Worm (Caenorhabditis elegans) whole organism, L1 larva: Measurements from ENCODE around the gene C17C3.6.

Experiments used
- C16A3.4 ChIP-seq: fragments of 150-350 bp; optimal IDR thresholded peaks from 2 replicates; lab custom pipeline; 2014; ENCODE audit warnings: missing biosample characterization, missing genetic modification characterization
- F16B12.6 ChIP-seq: fragments of 150-350 bp; optimal IDR thresholded peaks from 2 replicates; lab custom pipeline; 2014; ENCODE audit warnings: missing biosample characterization, missing genetic modification characterization
- aha-1 ChIP-seq: fragments of 150-350 bp; optimal IDR thresholded peaks from 2 replicates; lab custom pipeline; 2014; ENCODE audit warnings: missing biosample characterization, missing genetic modification characterization
- alr-1 ChIP-seq: fragments of 200-800 bp; sonication (Bioruptor generic); optimal IDR thresholded peaks from 2 replicates; lab custom pipeline; 2018; ENCODE audit warnings: borderline replicate concordance, mild to moderate bottlenecking, missing genetic modification characterization, missing compliant biosample characterization
- aly-2 ChIP-seq: fragments of 150-350 bp; optimal IDR thresholded peaks from 2 replicates; lab custom pipeline; 2014; ENCODE audit warnings: missing biosample characterization, missing genetic modification characterization
- ama-1 ChIP-seq: fragments of 150-350 bp; optimal IDR thresholded peaks from 2 replicates; lab custom pipeline; 2014
- blmp-1 ChIP-seq: fragments of 150-350 bp; optimal IDR thresholded peaks from 2 replicates; lab custom pipeline; 2014; ENCODE audit warnings: missing biosample characterization, missing genetic modification characterization
- ceh-82 ChIP-seq, 3 experiments: fragments of 150-350 bp in 1 of 3; sonication (generic microtip) in 2 of 3; optimal IDR thresholded peaks; 2 replicates each; lab custom pipeline; 2014 to 2017; ENCODE audit warnings: missing biosample characterization in 3 of 3, missing genetic modification characterization in 3 of 3
- ceh-88 ChIP-seq: fragments of 200-800 bp; sonication (Bioruptor generic); IDR thresholded peaks from 2 replicates; pipeline ENCODE4 v1.3.6; 2022; ENCODE audit warnings: missing genetic modification characterization, missing compliant biosample characterization
- ces-1 ChIP-seq: fragments of 150-350 bp; optimal IDR thresholded peaks from 2 replicates; lab custom pipeline; 2014; ENCODE audit warnings: missing biosample characterization, missing genetic modification reagents, missing genetic modification characterization
- dpl-1 ChIP-seq, 3 experiments: fragments of 150-350 bp in 2 of 3; sonication (generic microtip) in 1 of 3; optimal IDR thresholded peaks; 2 replicates each; lab custom pipeline; 2014 to 2017; ENCODE audit warnings: missing biosample characterization in 3 of 3, missing genetic modification characterization in 3 of 3, missing genetic modification reagents in 3 of 3
- dsc-1 ChIP-seq: sonication (generic microtip); optimal IDR thresholded peaks from 2 replicates; lab custom pipeline; 2016; ENCODE audit warnings: mild to moderate bottlenecking, missing genetic modification characterization, missing compliant biosample characterization
- efl-1 ChIP-seq, 4 experiments: fragments of 150-350 bp; optimal IDR thresholded peaks in 3 of 4; peaks in 1 of 4; 1 replicate in 1 of 4; 2 replicates in 3 of 4; lab custom pipeline; 2014; ENCODE audit warnings: missing biosample characterization in 2 of 4, missing genetic modification characterization in 2 of 4, missing genetic modification reagents in 2 of 4
- elt-3 ChIP-seq, 6 experiments: fragments of 150-350 bp in 1 of 6; sonication (generic microtip); optimal IDR thresholded peaks; 2 replicates each; lab custom pipeline; 2017 to 2018; ENCODE audit warnings: missing biosample characterization in 6 of 6, missing genetic modification characterization in 6 of 6, inconsistent platforms in 1 of 6
- ets-5 ChIP-seq: fragments of 200-800 bp; sonication (Bioruptor generic); IDR thresholded peaks from 2 replicates; pipeline ENCODE4 v1.3.6; 2022; ENCODE audit warnings: missing genetic modification characterization, missing compliant biosample characterization
- fkh-10 ChIP-seq: sonication (generic microtip); optimal IDR thresholded peaks from 2 replicates; lab custom pipeline; 2017; ENCODE audit warnings: missing biosample characterization, missing genetic modification reagents, missing genetic modification characterization
- fkh-4 ChIP-seq: sonication (generic microtip); optimal IDR thresholded peaks from 2 replicates; lab custom pipeline; 2016; ENCODE audit warnings: missing compliant biosample characterization, missing genetic modification characterization, borderline replicate concordance
- hlh-4 ChIP-seq: sonication (generic microtip); optimal IDR thresholded peaks from 2 replicates; lab custom pipeline; 2016; ENCODE audit warnings: mild to moderate bottlenecking, missing genetic modification characterization, missing compliant biosample characterization
- isw-1 ChIP-seq: fragments of 200-800 bp; sonication (Bioruptor generic); IDR thresholded peaks from 2 replicates; pipeline ENCODE4 v1.3.6; 2022; ENCODE audit warnings: missing genetic modification characterization, missing compliant biosample characterization
- lin-13 ChIP-seq: fragments of 150-350 bp; optimal IDR thresholded peaks from 2 replicates; lab custom pipeline; 2014; ENCODE audit warnings: missing biosample characterization, missing genetic modification reagents, missing genetic modification characterization
- lin-14 ChIP-seq: fragments of 200-800 bp; sonication (Bioruptor generic); optimal IDR thresholded peaks from 2 replicates; lab custom pipeline; 2018; ENCODE audit warnings: mild to moderate bottlenecking, missing genetic modification characterization, moderate library complexity, missing compliant biosample characterization
- lin-15B ChIP-seq: fragments of 150-350 bp; sonication (generic microtip); optimal IDR thresholded peaks from 3 replicates; lab custom pipeline; 2014; ENCODE audit warnings: missing biosample characterization, missing genetic modification characterization
- lin-35 ChIP-seq, 2 experiments: fragments of 150-350 bp; optimal IDR thresholded peaks; 2 replicates each; lab custom pipeline; 2014; ENCODE audit warnings: missing biosample characterization in 2 of 2, missing genetic modification characterization in 2 of 2, missing genetic modification reagents in 2 of 2
- lir-3 ChIP-seq: sonication (generic microtip); optimal IDR thresholded peaks from 2 replicates; lab custom pipeline; 2016; ENCODE audit warnings: mild to moderate bottlenecking, missing genetic modification characterization, moderate library complexity, missing compliant biosample characterization; ENCODE audit not compliant: poor library complexity
- lsy-2 ChIP-seq, 2 experiments: fragments of 150-350 bp; optimal IDR thresholded peaks; 2 replicates each; lab custom pipeline; 2014; ENCODE audit warnings: missing biosample characterization in 2 of 2, missing genetic modification characterization in 2 of 2
- mab-9 ChIP-seq: fragments of 200-800 bp; sonication (Bioruptor generic); IDR thresholded peaks from 2 replicates; pipeline ENCODE4 v1.3.6; 2022; ENCODE audit warnings: missing genetic modification reagents, missing genetic modification characterization, missing compliant biosample characterization
- nhr-11 ChIP-seq: fragments of 150-350 bp; optimal IDR thresholded peaks from 2 replicates; lab custom pipeline; 2014; ENCODE audit warnings: missing biosample characterization, missing genetic modification characterization
- nhr-19 ChIP-seq: fragments of 200-800 bp; sonication (Bioruptor generic); conservative IDR thresholded peaks from 2 replicates; pipeline ENCODE4 v1.3.6; 2022; ENCODE audit warnings: missing genetic modification characterization, missing compliant biosample characterization
- nhr-28 ChIP-seq: fragments of 150-350 bp; optimal IDR thresholded peaks from 2 replicates; lab custom pipeline; 2014; ENCODE audit warnings: missing biosample characterization, missing genetic modification characterization
- nhr-76 ChIP-seq: sonication (generic microtip); optimal IDR thresholded peaks from 2 replicates; lab custom pipeline; 2017; ENCODE audit warnings: missing biosample characterization, missing genetic modification characterization
- pqm-1 ChIP-seq: sonication (generic microtip); optimal IDR thresholded peaks from 3 replicates; lab custom pipeline; 2017; ENCODE audit warnings: missing biosample characterization, missing genetic modification characterization
- rnt-1 ChIP-seq: sonication (generic microtip); optimal IDR thresholded peaks from 2 replicates; lab custom pipeline; 2016; ENCODE audit warnings: mild to moderate bottlenecking, missing genetic modification characterization, moderate library complexity, missing compliant biosample characterization
- skn-1 ChIP-seq: fragments of 150-350 bp; optimal IDR thresholded peaks from 2 replicates; lab custom pipeline; 2014; ENCODE audit warnings: missing biosample characterization, missing genetic modification characterization
- sox-4 ChIP-seq: sonication (generic microtip); optimal IDR thresholded peaks from 2 replicates; lab custom pipeline; 2016; ENCODE audit warnings: missing genetic modification characterization, missing compliant biosample characterization
- sup-37 ChIP-seq: fragments of 200-800 bp; sonication (Bioruptor generic); optimal IDR thresholded peaks from 2 replicates; lab custom pipeline; 2018; ENCODE audit warnings: mild to moderate bottlenecking, missing genetic modification characterization, missing compliant biosample characterization
- swsn-7 ChIP-seq: sonication (generic microtip); optimal IDR thresholded peaks from 2 replicates; lab custom pipeline; 2016; ENCODE audit warnings: missing genetic modification characterization, missing compliant biosample characterization
- tlp-1 ChIP-seq: fragments of 150-350 bp; optimal IDR thresholded peaks from 2 replicates; lab custom pipeline; 2014; ENCODE audit warnings: missing biosample characterization, missing genetic modification characterization
- unc-130 ChIP-seq: fragments of 150-350 bp; optimal IDR thresholded peaks from 2 replicates; lab custom pipeline; 2017; ENCODE audit warnings: missing biosample characterization, missing genetic modification characterization, inconsistent platforms
- unc-30 ChIP-seq: sonication (generic microtip); optimal IDR thresholded peaks from 2 replicates; lab custom pipeline; 2017; ENCODE audit warnings: missing biosample characterization, missing genetic modification characterization
- unc-86 ChIP-seq: sonication (generic microtip); optimal IDR thresholded peaks from 2 replicates; lab custom pipeline; 2016; ENCODE audit warnings: missing genetic modification characterization, missing compliant biosample characterization
- vab-15 ChIP-seq: sonication (generic microtip); optimal IDR thresholded peaks from 2 replicates; lab custom pipeline; 2017; ENCODE audit warnings: missing genotype, mild to moderate bottlenecking, missing genetic modification characterization, missing compliant biosample characterization
- zag-1 ChIP-seq: fragments of 150-350 bp; optimal IDR thresholded peaks from 2 replicates; lab custom pipeline; 2014; ENCODE audit warnings: missing biosample characterization, missing genetic modification characterization
- zip-4 ChIP-seq: fragments of 200-800 bp; sonication (Bioruptor generic); optimal IDR thresholded peaks from 2 replicates; lab custom pipeline; 2018; ENCODE audit warnings: mild to moderate bottlenecking, missing genetic modification characterization, moderate library complexity, missing compliant biosample characterization

Gene C17C3.6

DNA sequence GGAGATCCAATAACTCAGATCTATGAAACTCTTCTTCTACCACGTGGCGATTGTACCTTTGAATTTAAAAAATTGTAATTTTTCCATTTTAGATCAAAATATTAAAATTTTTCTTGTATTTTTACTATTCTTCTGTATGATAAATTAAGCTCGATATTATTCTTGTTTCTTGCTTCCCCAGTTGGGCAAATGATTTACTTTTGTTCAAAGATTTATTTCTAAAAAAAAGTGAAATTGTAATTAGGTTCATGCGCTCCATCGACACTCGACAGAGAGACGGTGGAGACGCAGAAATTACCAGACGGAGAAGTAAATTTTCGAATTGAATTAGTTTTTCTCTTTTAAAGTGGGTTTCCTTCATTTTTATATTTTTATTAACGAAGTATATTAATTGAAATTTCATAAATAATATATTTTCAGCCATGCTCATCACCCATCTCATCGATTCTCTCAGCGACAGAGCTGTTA is 44.0 kb upstream of the C17C3.6 start, which contains the start of gene npp-24:
npp-24 (plus strand) TSS at position 51 of the 468 bp plus-strand sequence.
- no peak for TF ChIP-seq nhr-28 (tag; lab: Kevin White, UChicago)
- no peak for TF ChIP-seq ets-5 (GFP tag; lab: Robert Waterston, UW)
- TF ChIP-seq fkh-4 (tag; lab: Kevin White, UChicago) = no peak
- TF ChIP-seq lir-3 (tag; lab: Kevin White, UChicago) = no peak
- TF ChIP-seq pqm-1 (tag; lab: Kevin White, UChicago) = no peak
- no peak for TF ChIP-seq hlh-4 (tag; lab: Kevin White, UChicago)
- no peak for TF ChIP-seq lin-14 (GFP tag; lab: Kevin White, UChicago)
- peak in 1 of 3 experiments; percentile 45 for TF ChIP-seq dpl-1 (GFP tag; optimal IDR thresholded peaks at IDR 0.05; lab: Kevin White, UChicago)
- no peak for TF ChIP-seq ama-1 (lab: Kevin White, UChicago)
- no peak for TF ChIP-seq zip-4
- no peak for TF ChIP-seq unc-86 (tag; lab: Kevin White, UChicago)
- no peak for TF ChIP-seq ces-1 (GFP tag; lab: Kevin White, UChicago)
- TF ChIP-seq lsy-2 (tag; optimal IDR thresholded peaks at IDR 0.05; lab: Kevin White, UChicago) = peak in 1 of 2 experiments; percentile 33
- TF ChIP-seq unc-130 (tag; lab: Kevin White, UChicago) = no peak
- peak; percentile 20 to 23 for TF ChIP-seq efl-1 (optimal IDR thresholded peaks at IDR 0.05; lab: Kevin White, UChicago)
- TF ChIP-seq efl-1 (GFP tag; optimal IDR thresholded peaks at IDR 0.05 in 1 of 2; lab: Kevin White, UChicago) = peak in 1 of 2 experiments; percentile 17
- no peak for TF ChIP-seq ceh-82 (tag; optimal IDR thresholded peaks at IDR 0.05; lab: Kevin White, UChicago)
- no peak for TF ChIP-seq elt-3 (tag; optimal IDR thresholded peaks at IDR 0.05; lab: Kevin White, UChicago)
- no peak for TF ChIP-seq vab-15 (tag; lab: Kevin White, UChicago)
- peak; percentile 95 for TF ChIP-seq blmp-1 (tag; lab: Kevin White, UChicago)
- no peak for TF ChIP-seq lin-13 (GFP tag; lab: Kevin White, UChicago)
- TF ChIP-seq mab-9 (GFP tag; lab: Robert Waterston, UW) = no peak
- TF ChIP-seq nhr-19 = no peak
- no peak for TF ChIP-seq C16A3.4 (tag; lab: Kevin White, UChicago)
- TF ChIP-seq skn-1 (tag; lab: Kevin White, UChicago) = no peak
- no peak for TF ChIP-seq swsn-7 (tag; lab: Kevin White, UChicago)
- TF ChIP-seq sox-4 (tag; lab: Kevin White, UChicago) = no peak
- no peak for TF ChIP-seq alr-1 (tag; lab: Kevin White, UChicago)
- no peak for TF ChIP-seq nhr-76 (tag; lab: Kevin White, UChicago)
- TF ChIP-seq sup-37 (GFP tag; lab: Kevin White, UChicago) = no peak
- TF ChIP-seq nhr-11 = no peak
- no peak for TF ChIP-seq F16B12.6 (tag; lab: Kevin White, UChicago)
- TF ChIP-seq aha-1 = no peak
- TF ChIP-seq rnt-1 = no peak
- no peak for TF ChIP-seq zag-1 (tag; lab: Kevin White, UChicago)
- TF ChIP-seq lin-15B (tag; lab: Kevin White, UChicago) = peak; percentile 28
- TF ChIP-seq tlp-1 (tag; lab: Kevin White, UChicago) = no peak
- TF ChIP-seq fkh-10 (GFP tag; lab: Kevin White, UChicago) = no peak
- TF ChIP-seq dsc-1 (tag; lab: Kevin White, UChicago) = no peak
- TF ChIP-seq lin-35 (GFP tag; optimal IDR thresholded peaks at IDR 0.05; lab: Kevin White, UChicago) = peak in 1 of 2 experiments; percentile 24
- TF ChIP-seq aly-2 (tag; lab: Kevin White, UChicago) = no peak
- no peak for TF ChIP-seq ceh-88 (GFP tag; lab: Robert Waterston, UW)
- TF ChIP-seq isw-1 = no peak
- TF ChIP-seq unc-30 (tag; lab: Kevin White, UChicago) = no peak
